Fruit fly (Drosophila melanogaster) whole organism, embryonic: ENCODE measurements around the gene CG9173.
A peak's percentile ranks its signal among the peaks of the same experiment; 100 is the strongest.

Source experiments
- Adf1 ChIP-seq: fragments of 200-800 bp; sonication (Bioruptor generic); IDR thresholded peaks from 2 replicates; pipeline ENCODE4 v1.3.6; 2022; ENCODE audit warnings: missing biosample characterization, missing genetic modification characterization
- Bgb ChIP-seq: fragments of 200-800 bp; sonication (Bioruptor generic); IDR thresholded peaks from 2 replicates; pipeline ENCODE4 v1.3.6; 2022; ENCODE audit warnings: missing biosample characterization, missing genetic modification characterization; ENCODE audit not compliant: partially characterized antibody
- CG10147 ChIP-seq: fragments of 200-800 bp; sonication (Bioruptor generic); optimal IDR thresholded peaks from 2 replicates; lab custom pipeline; 2019; ENCODE audit warnings: missing biosample characterization, mild to moderate bottlenecking, missing genetic modification characterization, moderate library complexity
- CG10267 ChIP-seq: fragments of 200-800 bp; sonication (Bioruptor generic); optimal IDR thresholded peaks from 2 replicates; lab custom pipeline; 2018; ENCODE audit warnings: missing biosample characterization, mild to moderate bottlenecking, missing genetic modification characterization, moderate library complexity
- CG11085 ChIP-seq: fragments of 200-800 bp; sonication (Bioruptor generic); IDR thresholded peaks from 2 replicates; pipeline ENCODE4 v1.3.6; 2022; ENCODE audit warnings: missing biosample characterization, missing genetic modification characterization
- CG11456 ChIP-seq: fragments of 200-800 bp; sonication (Bioruptor generic); IDR thresholded peaks from 3 replicates; pipeline ENCODE4 v1.3.6; 2022; ENCODE audit warnings: missing biosample characterization, missing genetic modification characterization
- CG12744 ChIP-seq: fragments of 200-800 bp; sonication (Bioruptor generic); optimal IDR thresholded peaks from 2 replicates; lab custom pipeline; 2016; ENCODE audit warnings: missing biosample characterization, missing genetic modification characterization
- CG12769 ChIP-seq: fragments of 200-800 bp; sonication (Bioruptor generic); optimal IDR thresholded peaks from 2 replicates; lab custom pipeline; 2019; ENCODE audit warnings: missing biosample characterization, mild to moderate bottlenecking, missing genetic modification characterization, moderate library complexity
- CG13424 ChIP-seq: fragments of 200-800 bp; sonication (Bioruptor generic); optimal IDR thresholded peaks from 2 replicates; lab custom pipeline; 2019; ENCODE audit warnings: missing biosample characterization, mild to moderate bottlenecking, missing genetic modification characterization, moderate library complexity
- CG13775 ChIP-seq: fragments of 200-800 bp; sonication (Bioruptor generic); optimal IDR thresholded peaks from 3 replicates; lab custom pipeline; 2017; ENCODE audit warnings: missing biosample characterization, mild to moderate bottlenecking, missing genetic modification characterization
- CG14441 ChIP-seq: fragments of 200-800 bp; sonication (Bioruptor generic); IDR thresholded peaks from 2 replicates; pipeline ENCODE4 v1.3.6; 2022; ENCODE audit warnings: missing biosample characterization, missing genetic modification characterization
- CG15601 ChIP-seq: fragments of 200-800 bp; sonication (Bioruptor generic); optimal IDR thresholded peaks from 3 replicates; lab custom pipeline; 2019; ENCODE audit warnings: missing biosample characterization, mild to moderate bottlenecking, missing genetic modification characterization, moderate library complexity
- CG1647 ChIP-seq: fragments of 200-800 bp; sonication (Bioruptor generic); optimal IDR thresholded peaks from 3 replicates; lab custom pipeline; 2016; ENCODE audit warnings: missing biosample characterization, missing genetic modification characterization
- CG17186 ChIP-seq: fragments of 200-800 bp; sonication (Bioruptor generic); optimal IDR thresholded peaks from 3 replicates; lab custom pipeline; 2017; ENCODE audit warnings: missing biosample characterization, missing genetic modification reagents, missing genetic modification characterization
- CG18476 ChIP-seq: fragments of 200-800 bp; sonication (Bioruptor generic); optimal IDR thresholded peaks from 2 replicates; lab custom pipeline; 2016; ENCODE audit warnings: missing biosample characterization, mild to moderate bottlenecking, missing genetic modification characterization
- CG2199 ChIP-seq: fragments of 200-800 bp; sonication (Bioruptor generic); IDR thresholded peaks from 3 replicates; pipeline ENCODE4 v1.3.6; 2022; ENCODE audit warnings: missing biosample characterization, missing genetic modification characterization
- CG3995 ChIP-seq: fragments of 200-800 bp; sonication (Bioruptor generic); optimal IDR thresholded peaks from 3 replicates; lab custom pipeline; 2016; ENCODE audit warnings: missing biosample characterization, missing genetic modification characterization
- CG9876 ChIP-seq: fragments of 200-800 bp; sonication (Bioruptor generic); optimal IDR thresholded peaks from 2 replicates; lab custom pipeline; 2016; ENCODE audit warnings: missing biosample characterization, missing genetic modification characterization
- CkIIα-i1 ChIP-seq: fragments of 200-800 bp; sonication (Bioruptor generic); IDR thresholded peaks from 2 replicates; pipeline ENCODE4 v1.3.6; 2022; ENCODE audit warnings: missing biosample characterization, missing genetic modification characterization
- Dek ChIP-seq: fragments of 200-800 bp; sonication (Bioruptor generic); optimal IDR thresholded peaks from 3 replicates; lab custom pipeline; 2019; ENCODE audit warnings: missing biosample characterization, mild to moderate bottlenecking, missing genetic modification characterization, moderate library complexity
- Dfd ChIP-seq, 2 experiments: fragments of >200 bp; optimal IDR thresholded peaks; 2 replicates each; lab custom pipeline; 2017; ENCODE audit warnings: missing biosample characterization in 2 of 2, missing genetic modification characterization in 2 of 2
- Dip2 ChIP-seq: fragments of 200-800 bp; sonication (Bioruptor generic); IDR thresholded peaks from 2 replicates; pipeline ENCODE4 v1.3.6; 2022; ENCODE audit warnings: missing biosample characterization, missing genetic modification characterization
- Doc2 ChIP-seq: fragments of 200-800 bp; sonication (Bioruptor generic); IDR thresholded peaks from 2 replicates; pipeline ENCODE4 v1.3.6; 2022; ENCODE audit warnings: missing biosample characterization, missing genetic modification characterization
- Gsc ChIP-seq: fragments of 200-800 bp; sonication (Bioruptor generic); IDR thresholded peaks from 2 replicates; pipeline ENCODE4 v1.3.6; 2022; ENCODE audit warnings: missing biosample characterization, missing genetic modification characterization
- HLH3B ChIP-seq: fragments of 200-800 bp; sonication (Bioruptor generic); IDR thresholded peaks from 2 replicates; pipeline ENCODE4 v1.3.6; 2022; ENCODE audit warnings: missing biosample characterization, missing genetic modification characterization
- HmgZ ChIP-seq: fragments of 200-800 bp; sonication (Bioruptor generic); optimal IDR thresholded peaks from 2 replicates; lab custom pipeline; 2018; ENCODE audit warnings: missing biosample characterization, mild to moderate bottlenecking, missing genetic modification characterization
- Lhr ChIP-seq: fragments of 200-800 bp; sonication (Bioruptor generic); optimal IDR thresholded peaks from 3 replicates; lab custom pipeline; 2017; ENCODE audit warnings: mild to moderate bottlenecking, missing biosample characterization, missing genetic modification reagents, missing genetic modification characterization
- Max ChIP-seq: fragments of 200-800 bp; sonication (Bioruptor generic); optimal IDR thresholded peaks from 2 replicates; lab custom pipeline; 2016; ENCODE audit warnings: missing biosample characterization, mild to moderate bottlenecking, missing genetic modification characterization
- Mes4 ChIP-seq: fragments of 200-800 bp; sonication (Bioruptor generic); optimal IDR thresholded peaks from 2 replicates; lab custom pipeline; 2016; ENCODE audit warnings: missing biosample characterization, missing genetic modification characterization
- Neu2 ChIP-seq: fragments of 200-800 bp; sonication (Bioruptor generic); optimal IDR thresholded peaks from 3 replicates; lab custom pipeline; 2016; ENCODE audit warnings: missing biosample characterization, missing genetic modification characterization, borderline replicate concordance
- Nf-YA ChIP-seq: fragments of 200-800 bp; sonication (Bioruptor generic); IDR thresholded peaks from 2 replicates; pipeline ENCODE4 v1.3.6; 2022; ENCODE audit warnings: missing biosample characterization, missing genetic modification characterization
- Opbp ChIP-seq: fragments of 200-800 bp; sonication (Bioruptor generic); IDR thresholded peaks from 3 replicates; pipeline ENCODE4 v1.3.6; 2022; ENCODE audit warnings: missing biosample characterization, missing genetic modification characterization; ENCODE audit not compliant: partially characterized antibody
- Rx ChIP-seq: fragments of 200-800 bp; sonication (Bioruptor generic); IDR thresholded peaks from 2 replicates; pipeline ENCODE4 v1.3.6; 2022; ENCODE audit warnings: missing biosample characterization, missing genetic modification characterization
- abd-A ChIP-seq: fragments of 200-800 bp; sonication (Bioruptor generic); optimal IDR thresholded peaks from 3 replicates; lab custom pipeline; 2019; ENCODE audit warnings: missing biosample characterization, mild to moderate bottlenecking, missing genetic modification characterization, moderate library complexity
- ase ChIP-seq: fragments of 200-800 bp; sonication (Bioruptor generic); IDR thresholded peaks from 3 replicates; pipeline ENCODE4 v1.3.6; 2022; ENCODE audit warnings: missing biosample characterization, missing genetic modification characterization
- ato ChIP-seq: fragments of 200-800 bp; sonication (Bioruptor generic); IDR thresholded peaks from 2 replicates; pipeline ENCODE4 v1.3.6; 2022; ENCODE audit warnings: missing biosample characterization, missing genetic modification characterization; ENCODE audit not compliant: partially characterized antibody
- az2 ChIP-seq: fragments of 200-800 bp; sonication (Bioruptor generic); optimal IDR thresholded peaks from 3 replicates; lab custom pipeline; 2016; ENCODE audit warnings: missing biosample characterization, missing genetic modification characterization
- bab2 ChIP-seq: fragments of 200-800 bp; sonication (Bioruptor generic); optimal IDR thresholded peaks from 2 replicates; lab custom pipeline; 2016; ENCODE audit warnings: missing biosample characterization, missing genetic modification characterization
- chm ChIP-seq: fragments of 200-800 bp; sonication (Bioruptor generic); IDR thresholded peaks from 2 replicates; pipeline ENCODE4 v1.3.6; 2022; ENCODE audit warnings: missing biosample characterization, missing genetic modification characterization
- en ChIP-seq: fragments of 200-800 bp; sonication (Bioruptor generic); optimal IDR thresholded peaks from 2 replicates; lab custom pipeline; 2016; ENCODE audit warnings: missing biosample characterization, missing genetic modification characterization
- ham ChIP-seq: fragments of 200-800 bp; sonication (Bioruptor generic); IDR thresholded peaks from 2 replicates; pipeline ENCODE4 v1.3.6; 2022; ENCODE audit warnings: missing biosample characterization, missing genetic modification characterization
- ind ChIP-seq: fragments of 200-800 bp; sonication (Bioruptor generic); optimal IDR thresholded peaks from 3 replicates; lab custom pipeline; 2016; ENCODE audit warnings: missing biosample characterization, missing genetic modification characterization
- kah ChIP-seq: fragments of 200-800 bp; sonication (Bioruptor generic); optimal IDR thresholded peaks from 2 replicates; lab custom pipeline; 2018; ENCODE audit warnings: missing biosample characterization, mild to moderate bottlenecking, missing genetic modification characterization
- lmd ChIP-seq: fragments of 200-800 bp; sonication (Bioruptor generic); IDR thresholded peaks from 2 replicates; pipeline ENCODE4 v1.3.6; 2022; ENCODE audit warnings: missing biosample characterization, missing genetic modification characterization
- nom ChIP-seq: fragments of 200-800 bp; sonication (Bioruptor generic); optimal IDR thresholded peaks from 2 replicates; lab custom pipeline; 2017; ENCODE audit warnings: missing biosample characterization, missing genetic modification characterization, mild to moderate bottlenecking, moderate library complexity, missing genetic modification reagents
- row ChIP-seq: fragments of 200-800 bp; sonication (Bioruptor generic); IDR thresholded peaks from 3 replicates; pipeline ENCODE4 v1.3.6; 2022; ENCODE audit warnings: missing biosample characterization, missing genetic modification characterization
- sim ChIP-seq: fragments of 200-800 bp; sonication (Bioruptor generic); IDR thresholded peaks from 2 replicates; pipeline ENCODE4 v1.3.6; 2022; ENCODE audit warnings: missing biosample characterization, missing genetic modification characterization
- tap ChIP-seq: fragments of 200-800 bp; optimal IDR thresholded peaks from 3 replicates; lab custom pipeline; 2019; ENCODE audit warnings: missing biosample characterization, mild to moderate bottlenecking, missing genetic modification characterization, moderate library complexity
- tll ChIP-seq, 2 experiments: fragments of 200-800 bp in 1 of 2; fragments of >200 bp in 1 of 2; sonication (Bioruptor generic) in 1 of 2; optimal IDR thresholded peaks; 2 replicates each; lab custom pipeline; 2017 to 2019; ENCODE audit warnings: missing biosample characterization in 2 of 2, missing genetic modification characterization in 2 of 2, mild to moderate bottlenecking in 1 of 2, moderate library complexity in 1 of 2
- z ChIP-seq: fragments of 200-800 bp; sonication (Bioruptor generic); IDR thresholded peaks from 3 replicates; pipeline ENCODE4 v1.3.6; 2022; ENCODE audit warnings: missing biosample characterization, missing genetic modification characterization

Gene CG9173

DNA sequence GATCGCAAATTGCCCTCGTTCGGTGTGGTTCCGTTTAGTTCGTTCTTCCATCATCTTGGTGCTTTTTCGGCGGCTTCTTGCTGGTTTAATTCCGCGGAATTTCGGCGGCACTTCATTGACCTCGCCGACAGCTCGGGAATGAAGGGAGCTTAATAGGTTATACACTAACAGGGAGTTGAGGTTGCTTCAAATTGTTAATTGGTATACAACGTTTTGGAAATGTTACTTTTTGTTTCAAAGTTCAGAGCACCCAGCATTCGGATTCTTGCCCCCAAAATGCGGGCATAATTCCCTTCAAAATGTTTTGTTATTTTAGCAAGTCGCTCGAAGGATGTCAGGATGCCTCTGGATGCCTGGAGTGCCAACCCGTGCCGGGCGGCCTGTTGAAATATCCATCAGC, 5.4 kb downstream of the CG9173 start:
- TF ChIP-seq CG3995 (GFP tag; lab: Kevin White, UChicago) (no peak), CG15601 (tag; lab: Kevin White, UChicago) (no peak), CG13424 (no peak), row (GFP tag; lab: Robert Waterston, UW) (0 out of 3 replicates have a peak, but pooled peaks have one; percentile 10), Gsc (GFP tag; lab: Robert Waterston, UW) (no peak), ase (no peak), CG11456 (GFP tag; lab: Robert Waterston, UW) (no peak), Max (no peak), kah (no peak)

DNA sequence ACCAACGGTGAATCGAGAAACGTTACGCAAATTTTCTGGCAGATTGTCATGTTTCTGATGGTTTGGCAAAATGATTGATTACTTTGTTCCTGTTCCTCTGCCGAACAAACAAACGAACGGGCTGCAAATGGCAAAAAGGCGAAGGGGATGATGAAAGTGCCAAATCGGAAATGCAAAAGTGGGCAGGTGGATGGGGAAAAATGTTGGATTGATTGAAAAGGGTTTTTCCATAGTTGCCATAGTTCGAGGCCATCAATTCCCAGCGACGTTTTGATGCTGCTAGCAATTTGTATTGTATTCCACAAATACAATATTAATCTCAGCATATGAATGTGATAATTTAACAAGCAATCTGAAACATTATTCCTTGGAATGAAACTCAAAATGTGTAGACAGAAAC, 7.3 kb downstream of the CG9173 start, which contains the start of gene FucTD:
Gene FucTD, plus strand, starts transcription at position 301 of the 400 bp plus-strand sequence.
- TF ChIP-seq tll (GFP tag; optimal IDR thresholded peaks at IDR 0.05; lab: Kevin White, UChicago) = no peak
- no peak for TF ChIP-seq CG12769 (tag; lab: Kevin White, UChicago)
- no peak for TF ChIP-seq Dfd (GFP tag; optimal IDR thresholded peaks at IDR 0.05; lab: Kevin White, UChicago)
- TF ChIP-seq nom (GFP tag; lab: Kevin White, UChicago) = no peak
- TF ChIP-seq sim (GFP tag; lab: Robert Waterston, UW) = no peak
- TF ChIP-seq HmgZ (tag; lab: Kevin White, UChicago) = no peak
- TF ChIP-seq Neu2 = no peak
- no peak for TF ChIP-seq CG10267 (tag; lab: Kevin White, UChicago)
- no peak for TF ChIP-seq CG13775
- TF ChIP-seq Rx (GFP tag; lab: Robert Waterston, UW) = no peak
- TF ChIP-seq Nf-YA = no peak
- no peak for TF ChIP-seq tap (tag; lab: Kevin White, UChicago)

DNA sequence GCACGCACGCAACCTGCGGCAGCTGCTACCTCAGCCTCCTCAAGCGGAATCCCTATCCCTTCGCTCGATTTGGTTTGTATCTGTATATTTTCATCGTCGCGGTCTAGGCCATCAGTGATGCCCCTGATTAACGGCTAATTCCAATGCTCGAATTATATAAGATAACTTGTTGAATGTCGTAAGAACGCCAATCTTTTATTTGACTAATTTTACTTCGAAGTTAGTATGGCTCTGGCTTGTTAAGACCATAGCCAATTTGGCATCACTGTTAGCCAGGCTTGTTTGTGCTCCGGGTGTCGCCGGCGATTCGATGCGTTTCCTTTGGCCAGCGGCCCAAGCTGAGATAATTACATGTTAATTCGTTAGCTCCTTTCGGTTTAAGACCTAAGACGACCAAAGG, 9.2 kb downstream of the CG9173 start:
- TF ChIP-seq ind (GFP tag; lab: Kevin White, UChicago) = no peak
- TF ChIP-seq z (GFP tag; lab: Robert Waterston, UW) = no peak
- TF ChIP-seq Mes4 (GFP tag; lab: Kevin White, UChicago) = peak; percentile 33
- no peak for TF ChIP-seq abd-A (tag; lab: Kevin White, UChicago)
- no peak for TF ChIP-seq CkIIα-i1 (GFP tag; lab: Robert Waterston, UW)
- TF ChIP-seq lmd = peak; percentile 49
- TF ChIP-seq CG11085 (GFP tag; lab: Robert Waterston, UW) = no peak
- TF ChIP-seq Opbp (GFP tag; lab: Robert Waterston, UW) = no peak
- peak; percentile 19 for TF ChIP-seq Lhr (GFP tag; lab: Kevin White, UChicago)
- TF ChIP-seq ato (GFP tag; lab: Robert Waterston, UW) = no peak
- peak; percentile 44 for TF ChIP-seq az2
- no peak for TF ChIP-seq chm (GFP tag; lab: Robert Waterston, UW)
- no peak for TF ChIP-seq Dek (tag; lab: Kevin White, UChicago)
- TF ChIP-seq CG10147 (GFP tag; lab: Kevin White, UChicago) = no peak
- no peak for TF ChIP-seq Dip2 (GFP tag; lab: Robert Waterston, UW)
- no peak for TF ChIP-seq HLH3B (GFP tag; lab: Robert Waterston, UW)
- TF ChIP-seq CG11456 (GFP tag; lab: Robert Waterston, UW) = no peak
- no peak for TF ChIP-seq CG18476 (GFP tag; lab: Kevin White, UChicago)
- TF ChIP-seq ham (GFP tag; lab: Robert Waterston, UW) = no peak
- no peak for TF ChIP-seq CG9876 (GFP tag; lab: Kevin White, UChicago)
- TF ChIP-seq CG17186 (GFP tag; lab: Kevin White, UChicago) = no peak
- no peak for TF ChIP-seq bab2 (GFP tag; lab: Kevin White, UChicago)
- no peak for TF ChIP-seq Bgb (GFP tag; lab: Robert Waterston, UW)
- no peak for TF ChIP-seq Doc2 (GFP tag; lab: Robert Waterston, UW)
- no peak for TF ChIP-seq en (GFP tag; lab: Kevin White, UChicago)
- TF ChIP-seq Adf1 (GFP tag; lab: Robert Waterston, UW) = no peak
- peak; percentile 53; the same call in 1 of the 2 replicates for TF ChIP-seq CG14441 (GFP tag; lab: Robert Waterston, UW)
- TF ChIP-seq CG2199 = no peak
- no peak for TF ChIP-seq CG1647 (GFP tag; lab: Kevin White, UChicago)
- TF ChIP-seq CG12744 (GFP tag; lab: Kevin White, UChicago) = no peak
